Fruit fly (Drosophila melanogaster): Measurements from ENCODE around the gene Prim1.

DNA sequence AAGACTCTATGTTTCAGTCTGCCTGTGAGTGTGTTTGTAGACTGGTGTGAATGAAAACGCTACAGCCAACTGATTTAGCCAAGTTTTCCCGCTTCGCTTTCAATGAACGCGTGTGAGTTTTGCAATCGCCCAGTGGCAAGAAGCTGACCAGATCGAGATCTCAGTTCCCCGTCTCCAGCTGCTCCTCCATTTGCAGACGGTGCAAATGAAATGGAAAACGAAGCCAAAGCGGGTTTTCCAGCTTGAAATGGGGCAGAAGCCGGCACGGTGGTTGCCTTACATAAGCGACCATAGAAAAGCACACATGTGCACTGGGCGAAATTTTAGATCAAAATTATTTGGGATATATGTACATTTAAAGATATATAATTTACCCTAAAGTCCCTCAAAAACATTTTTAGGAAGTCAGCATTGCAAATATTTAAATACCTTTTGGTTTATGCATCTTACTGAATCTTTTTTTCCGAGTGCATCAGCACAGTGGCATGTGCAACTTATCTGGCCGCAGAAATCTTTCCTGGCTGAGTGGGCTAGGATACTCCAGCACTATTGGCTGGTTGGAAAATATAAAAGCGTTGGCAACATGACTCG lies 21.1 kb upstream of the Prim1 start, which contains the start of gene CG43059:
- TF ChIP-seq Sox102F (GFP tag; optimal IDR thresholded peaks at IDR 0.05): no peak
- no peak for TF ChIP-seq Blimp-1 (GFP tag; optimal IDR thresholded peaks at IDR 0.05)
- TF ChIP-seq CG8119 (GFP tag; IDR thresholded peaks at IDR 0.05): peak; percentile 92
- no peak for TF ChIP-seq CG6808 (GFP tag; optimal IDR thresholded peaks at IDR 0.05)

Measured in whole organism, prepupa.